Worm (Caenorhabditis elegans) whole organism, young adult: ENCODE data around the gene M151.10.

Experiments
- B0261.1 ChIP-seq: sonication (generic microtip); optimal IDR thresholded peaks from 2 replicates; lab custom pipeline; 2016; ENCODE audit warnings: mild to moderate bottlenecking, missing genetic modification characterization, moderate library complexity, missing compliant biosample characterization
- D2030.7 ChIP-seq: fragments of 200-800 bp; sonication (Bioruptor generic); IDR thresholded peaks from 2 replicates; pipeline ENCODE4 v1.3.6; 2022; ENCODE audit warnings: missing genetic modification reagents, missing genetic modification characterization, missing compliant biosample characterization
- F55B11.4 ChIP-seq: sonication (generic microtip); optimal IDR thresholded peaks from 2 replicates; lab custom pipeline; 2016; ENCODE audit warnings: missing compliant biosample characterization, missing genetic modification characterization, borderline replicate concordance; ENCODE audit not compliant: insufficient read depth
- F57C9.4 ChIP-seq: sonication (generic microtip); optimal IDR thresholded peaks from 2 replicates; lab custom pipeline; 2017; ENCODE audit warnings: mild to moderate bottlenecking, missing genetic modification characterization, missing compliant biosample characterization
- K11D2.4 ChIP-seq: fragments of 200-800 bp; sonication (Bioruptor generic); IDR thresholded peaks from 2 replicates; pipeline ENCODE4 v1.3.6; 2022; ENCODE audit warnings: missing genetic modification reagents, missing genetic modification characterization, missing compliant biosample characterization
- T07F8.4 ChIP-seq: sonication (generic microtip); optimal IDR thresholded peaks from 2 replicates; lab custom pipeline; 2016; ENCODE audit warnings: mild to moderate bottlenecking, missing genetic modification characterization, moderate library complexity, missing compliant biosample characterization
- Y56A3A.18 ChIP-seq: fragments of 200-800 bp; sonication (Bioruptor generic); IDR thresholded peaks from 2 replicates; pipeline ENCODE4 v1.3.6; 2022; ENCODE audit warnings: missing genetic modification reagents, missing genetic modification characterization, missing compliant biosample characterization
- ets-4 ChIP-seq: fragments of 200-800 bp; sonication (Bioruptor generic); optimal IDR thresholded peaks from 2 replicates; lab custom pipeline; 2018; ENCODE audit warnings: mild to moderate bottlenecking, missing genetic modification characterization, missing compliant biosample characterization
- mel-28 ChIP-seq: sonication (generic microtip); optimal IDR thresholded peaks from 2 replicates; lab custom pipeline; 2016; ENCODE audit warnings: borderline replicate concordance, mild to moderate bottlenecking, missing genetic modification characterization, missing compliant biosample characterization
- pha-4 ChIP-seq: fragments of 150-350 bp; sonication (generic microtip); optimal IDR thresholded peaks from 2 replicates; lab custom pipeline; 2014; ENCODE audit warnings: missing biosample characterization, missing genetic modification reagents, missing genetic modification characterization
- sea-2 ChIP-seq: fragments of 200-800 bp; sonication (Bioruptor generic); IDR thresholded peaks from 2 replicates; pipeline ENCODE4 v1.3.6; 2022; ENCODE audit warnings: missing genetic modification characterization, missing compliant biosample characterization
- snpc-4 ChIP-seq, 5 experiments: fragments of 150-350 bp in 1 of 5; sonication (generic microtip) in 4 of 5; optimal IDR thresholded peaks; 2 replicates each; lab custom pipeline; 2014 to 2018; ENCODE audit warnings: missing genetic modification characterization in 5 of 5, missing biosample characterization in 3 of 5, antibody characterized with exemption in 2 of 5, mild to moderate bottlenecking in 2 of 5, missing compliant biosample characterization in 2 of 5, missing genotype in 2 of 5, moderate library complexity in 2 of 5, missing genetic modification reagents in 1 of 5
- tbx-9 ChIP-seq: sonication (generic microtip); optimal IDR thresholded peaks from 2 replicates; lab custom pipeline; 2016; ENCODE audit warnings: borderline replicate concordance, missing genetic modification characterization, inconsistent platforms, missing compliant biosample characterization
- ztf-25 ChIP-seq: fragments of 200-800 bp; sonication (Bioruptor generic); IDR thresholded peaks from 2 replicates; pipeline ENCODE4 v1.3.6; 2022; ENCODE audit warnings: missing genetic modification reagents, missing genetic modification characterization, missing compliant biosample characterization

DNA sequence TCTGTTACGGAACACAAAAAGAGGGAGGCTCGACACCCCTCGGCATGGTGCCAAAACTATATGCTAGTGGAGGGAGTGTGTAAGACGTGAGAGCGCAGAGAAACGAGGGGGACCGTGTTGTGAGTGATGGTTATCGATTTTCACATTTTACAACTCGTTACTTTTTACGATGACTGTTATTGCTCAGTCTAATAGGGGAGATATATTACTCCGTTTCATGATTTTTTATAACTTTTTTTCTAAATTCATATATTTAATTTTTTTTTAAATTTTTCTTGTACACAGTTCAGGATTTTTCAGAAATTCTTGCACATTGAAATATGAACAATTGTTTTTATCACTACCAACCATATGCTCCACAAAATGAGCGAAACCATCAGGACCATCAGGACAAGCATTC, 15.3 kb upstream of the M151.10 start, which contains the start of gene F19B10.5:
- TF ChIP-seq snpc-4 (GFP tag; optimal IDR thresholded peaks at IDR 0.05; lab: Kevin White, UChicago) (no peak), snpc-4 (tag; optimal IDR thresholded peaks at IDR 0.05; lab: Kevin White, UChicago) (no peak), D2030.7 (no peak), sea-2 (GFP tag; lab: Robert Waterston, UW) (no peak), B0261.1 (tag; lab: Kevin White, UChicago) (no peak), F55B11.4 (tag; lab: Kevin White, UChicago) (no peak), pha-4 (no peak), ets-4 (GFP tag; lab: Kevin White, UChicago) (no peak), ztf-25 (GFP tag; lab: Robert Waterston, UW) (no peak), T07F8.4 (tag; lab: Kevin White, UChicago) (no peak), F57C9.4 (no peak), tbx-9 (tag; lab: Kevin White, UChicago) (no peak), K11D2.4 (GFP tag; lab: Robert Waterston, UW) (no peak), Y56A3A.18 (GFP tag; lab: Robert Waterston, UW) (no peak), mel-28 (tag; lab: Kevin White, UChicago) (no peak)
